Worm (Caenorhabditis elegans): Measurements from ENCODE around the gene lmtr-5.

lmtr-5 gene

DNA sequence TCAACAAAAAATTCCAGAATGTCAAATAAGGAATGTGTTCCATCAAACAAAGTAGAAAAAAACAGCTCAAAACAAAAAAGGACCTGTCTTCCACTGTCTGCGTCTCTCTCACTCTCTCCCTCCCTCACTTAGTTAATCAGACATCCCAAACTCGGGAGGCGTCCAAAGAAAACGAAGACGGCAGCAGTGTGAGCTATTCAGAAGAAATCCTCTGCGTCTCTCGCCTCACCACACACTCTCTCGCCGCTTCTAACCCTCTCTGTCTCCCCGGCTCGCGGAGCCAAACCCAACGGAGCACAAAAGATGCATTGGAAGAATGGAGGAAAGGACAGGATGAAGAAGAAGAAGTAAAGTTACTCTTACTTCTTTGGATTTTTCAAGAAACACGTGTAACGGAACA is 36.8 kb downstream of the lmtr-5 start:
- TF ChIP-seq cog-1 (tag; optimal IDR thresholded peaks at IDR 0.05) (no peak), med-1 (GFP tag; optimal IDR thresholded peaks at IDR 0.05; ENCODE audit: insufficient read depth) (no peak), flt-1 (GFP tag; IDR thresholded peaks at IDR 0.05) (no peak), tab-1 (GFP tag; IDR thresholded peaks at IDR 0.05) (no peak), ztf-29 (GFP tag; IDR thresholded peaks at IDR 0.05) (no peak), klf-2 (GFP tag; conservative IDR thresholded peaks at IDR 0.05) (no peak), ztf-23 (GFP tag; IDR thresholded peaks at IDR 0.05) (no peak), ref-1 (GFP tag; conservative IDR thresholded peaks at IDR 0.05) (no peak), T22C8.4 (GFP tag; IDR thresholded peaks at IDR 0.05) (no peak)

DNA sequence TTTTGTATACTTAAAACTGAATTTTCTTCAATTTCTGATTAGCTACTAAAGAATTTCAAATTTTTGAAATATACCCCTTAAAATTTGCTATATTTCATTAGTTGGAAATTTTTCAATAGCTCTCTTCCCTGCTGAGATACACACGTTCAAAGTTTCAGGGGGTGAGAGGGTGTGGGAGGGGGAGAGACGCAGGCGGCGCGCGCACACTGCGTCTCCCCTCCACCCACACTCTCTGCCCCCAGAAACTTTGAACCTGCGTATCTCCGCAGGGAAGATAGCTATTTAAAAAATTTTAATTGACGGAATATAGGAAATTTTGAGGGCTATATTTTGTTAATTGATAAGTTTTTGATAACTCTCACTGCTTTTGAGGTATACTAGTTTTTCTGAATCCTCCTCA is 39.2 kb downstream of the lmtr-5 start:
- TF ChIP-seq ref-1 (GFP tag; conservative IDR thresholded peaks at IDR 0.05), result no peak
- TF ChIP-seq cog-1 (tag; optimal IDR thresholded peaks at IDR 0.05), result no peak
- no peak for TF ChIP-seq tab-1 (GFP tag; IDR thresholded peaks at IDR 0.05)

DNA sequence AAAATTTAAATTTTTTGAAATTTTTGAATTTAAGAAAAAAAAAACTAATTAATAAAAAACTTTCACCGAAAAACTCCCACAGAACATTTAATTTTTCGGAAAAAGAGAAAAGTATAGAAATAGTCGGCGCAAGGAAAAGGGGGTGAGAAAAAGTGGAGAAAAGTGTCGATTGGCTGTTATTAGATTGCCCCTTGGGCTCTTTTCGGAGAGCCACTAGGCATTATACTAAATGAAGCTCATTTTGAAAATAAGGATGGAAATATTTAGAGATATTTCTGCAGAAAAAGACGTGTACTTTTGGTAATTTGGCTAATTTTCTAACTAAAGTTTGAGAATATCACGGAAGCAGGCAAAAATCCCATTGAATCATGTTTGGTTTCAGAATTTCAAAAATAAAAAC is 40.6 kb downstream of the lmtr-5 start:
- TF ChIP-seq ztf-29 (GFP tag; IDR thresholded peaks at IDR 0.05) (no peak), klf-2 (GFP tag; conservative IDR thresholded peaks at IDR 0.05) (no peak), cog-1 (tag; optimal IDR thresholded peaks at IDR 0.05) (no peak), med-1 (GFP tag; optimal IDR thresholded peaks at IDR 0.05; ENCODE audit: insufficient read depth) (no peak), ztf-23 (GFP tag; IDR thresholded peaks at IDR 0.05) (no peak), tab-1 (GFP tag; IDR thresholded peaks at IDR 0.05) (no peak), T22C8.4 (GFP tag; IDR thresholded peaks at IDR 0.05) (no peak), flt-1 (GFP tag; IDR thresholded peaks at IDR 0.05) (no peak), ref-1 (GFP tag; conservative IDR thresholded peaks at IDR 0.05) (no peak)

ce11 chrIII:3232650-3233152 is 49.2 kb downstream of the lmtr-5 start, which contains the start of gene Y53G8AL.1:
TSS of gene Y53G8AL.1 (plus strand) at chrIII:3233102.
- no peak for TF ChIP-seq ref-1 (GFP tag; conservative IDR thresholded peaks at IDR 0.05)
- no peak for TF ChIP-seq flt-1 (GFP tag; IDR thresholded peaks at IDR 0.05)
- no peak for TF ChIP-seq cog-1 (tag; optimal IDR thresholded peaks at IDR 0.05)
- TF ChIP-seq klf-2 (GFP tag; conservative IDR thresholded peaks at IDR 0.05), result no peak
- TF ChIP-seq tab-1 (GFP tag; IDR thresholded peaks at IDR 0.05), result no peak
